Fruit fly (Drosophila melanogaster): ENCODE data around the gene RpS12.
A peak's percentile ranks its signal among the peaks of the same experiment; 100 is the strongest.

Gene RpS12

dm6 chr3L:13017803-13018324, 5.3 kb upstream of the RpS12 start, which contains the start of the genes mRpL20 and Icmt:
Gene mRpL20 (minus strand): TSS chr3L:13017867.
Gene Icmt (plus strand): TSS chr3L:13018266.
- peak; percentile 77 for TF ChIP-seq dmrt93B (GFP tag; optimal IDR thresholded peaks at IDR 0.05)
- TF ChIP-seq Hr78 (GFP tag; optimal IDR thresholded peaks at IDR 0.05), result no peak
- TF ChIP-seq lola (GFP tag; optimal IDR thresholded peaks at IDR 0.05), result no peak
- TF ChIP-seq br (GFP tag; optimal IDR thresholded peaks at IDR 0.05), result peak; percentile 71
- no peak for TF ChIP-seq CrebA (GFP tag; optimal IDR thresholded peaks at IDR 0.05; ENCODE audit: borderline replicate concordance)
- peak; percentile 3 for TF ChIP-seq Rel (GFP tag; optimal IDR thresholded peaks at IDR 0.05)
- peak; percentile 85 for TF ChIP-seq Rel (tag; optimal IDR thresholded peaks at IDR 0.05)
- peak; percentile 89 for TF ChIP-seq fru (GFP tag; optimal IDR thresholded peaks at IDR 0.05)
- TF ChIP-seq sage (GFP tag; optimal IDR thresholded peaks at IDR 0.05), result peak; percentile 76
- peak; percentile 89 for TF ChIP-seq h (GFP tag; optimal IDR thresholded peaks at IDR 0.05)
- no peak for TF ChIP-seq Vsx2 (GFP tag; optimal IDR thresholded peaks at IDR 0.05; ENCODE audit: partially characterized antibody)
- no peak for TF ChIP-seq Mio (GFP tag; optimal IDR thresholded peaks at IDR 0.05)
- TF ChIP-seq Hnf4 (GFP tag; optimal IDR thresholded peaks at IDR 0.05), result peak; percentile 93
- no peak for TF ChIP-seq dl (GFP tag; optimal IDR thresholded peaks at IDR 0.05; ENCODE audit: insufficient read depth in 1 of 2, partially characterized antibody in 2 of 2)
- TF ChIP-seq brk (GFP tag; optimal IDR thresholded peaks at IDR 0.05), result peak; percentile 83
- peak in 1 of 2 experiments; percentile 97 for TF ChIP-seq foxo (GFP tag; optimal IDR thresholded peaks at IDR 0.05)
- peak; percentile 83 for TF ChIP-seq dsf (GFP tag; optimal IDR thresholded peaks at IDR 0.05; ENCODE audit: borderline replicate concordance)
- no peak for TF ChIP-seq Dif (GFP tag; optimal IDR thresholded peaks at IDR 0.05; ENCODE audit: partially characterized antibody)
- TF ChIP-seq N (GFP tag; optimal IDR thresholded peaks at IDR 0.05), result no peak
- peak; percentile 84 for TF ChIP-seq Jra (GFP tag; optimal IDR thresholded peaks at IDR 0.05)
- TF ChIP-seq jim (GFP tag; optimal IDR thresholded peaks at IDR 0.05), result no peak
- peak; percentile 55 for TF ChIP-seq Hr83 (GFP tag; optimal IDR thresholded peaks at IDR 0.05; ENCODE audit: poor library complexity, severe bottlenecking)
- TF ChIP-seq GATAd (GFP tag; optimal IDR thresholded peaks at IDR 0.05), result peak; percentile 51
- TF ChIP-seq woc (GFP tag; optimal IDR thresholded peaks at IDR 0.05), result peak; percentile 72
- TF ChIP-seq Abd-B (GFP tag; optimal IDR thresholded peaks at IDR 0.05), result no peak
- peak; percentile 97 for TF ChIP-seq HLH106 (tag; optimal IDR thresholded peaks at IDR 0.05)
- TF ChIP-seq CG32264 (GFP tag; optimal IDR thresholded peaks at IDR 0.05), result peak; percentile 51
- peak; percentile 93 for TF ChIP-seq psq (GFP tag; optimal IDR thresholded peaks at IDR 0.05)
- peak; percentile 69 for TF ChIP-seq ey (GFP tag; optimal IDR thresholded peaks at IDR 0.05)
- peak; percentile 93 for TF ChIP-seq OdsH (GFP tag; optimal IDR thresholded peaks at IDR 0.05)
- peak; percentile 79 for TF ChIP-seq Dfd (GFP tag; optimal IDR thresholded peaks at IDR 0.05)
- TF ChIP-seq tai (GFP tag; optimal IDR thresholded peaks at IDR 0.05), result peak; percentile 89
- TF ChIP-seq Sp1 (GFP tag; optimal IDR thresholded peaks at IDR 0.05), result peak; percentile 97
- peak; percentile 94 for TF ChIP-seq rgr (GFP tag; optimal IDR thresholded peaks at IDR 0.05)
- TF ChIP-seq sv (GFP tag; optimal IDR thresholded peaks at IDR 0.05), result peak; percentile 76
- peak; percentile 75 for TF ChIP-seq CG9705 (GFP tag; optimal IDR thresholded peaks at IDR 0.05)
- TF ChIP-seq Myc (optimal IDR thresholded peaks at IDR 0.05), result no peak
- no peak for TF ChIP-seq usp (GFP tag; optimal IDR thresholded peaks at IDR 0.05)
- no peak for TF ChIP-seq pan (optimal IDR thresholded peaks at IDR 0.05)

dm6 chr3L:13019249-13019956, 3.7 kb upstream of the RpS12 start:
- TF ChIP-seq sv (GFP tag; optimal IDR thresholded peaks at IDR 0.05) (no peak), usp (GFP tag; optimal IDR thresholded peaks at IDR 0.05) (no peak), tai (GFP tag; optimal IDR thresholded peaks at IDR 0.05) (peak; percentile 35), fru (GFP tag; optimal IDR thresholded peaks at IDR 0.05) (no peak), OdsH (GFP tag; optimal IDR thresholded peaks at IDR 0.05) (no peak), woc (GFP tag; optimal IDR thresholded peaks at IDR 0.05) (no peak)

Measured in whole organism, wandering third instar larva.